Fruit fly (Drosophila melanogaster) whole organism, pupa: Measurements from ENCODE around the gene Sk2.
A peak's percentile ranks its signal among the peaks of the same experiment; 100 is the strongest.

Experiments used
- CG10348 ChIP-seq: fragments of 200-800 bp; sonication (Bioruptor generic); IDR thresholded peaks from 2 replicates; pipeline ENCODE4 v1.3.6; 2022; ENCODE audit warnings: missing biosample characterization, missing genetic modification characterization
- CG12605 ChIP-seq: fragments of 200-800 bp; sonication (Bioruptor generic); IDR thresholded peaks from 2 replicates; pipeline ENCODE4 v1.3.6; 2022; ENCODE audit warnings: missing biosample characterization, missing genetic modification characterization
- CG13204 ChIP-seq: fragments of 200-800 bp; sonication (Bioruptor generic); optimal IDR thresholded peaks from 2 replicates; lab custom pipeline; 2018; ENCODE audit warnings: missing biosample characterization, mild to moderate bottlenecking, missing genetic modification characterization, moderate library complexity
- CG14655 ChIP-seq: fragments of 200-800 bp; sonication (Bioruptor generic); optimal IDR thresholded peaks from 3 replicates; lab custom pipeline; 2017; ENCODE audit warnings: mild to moderate bottlenecking, missing biosample characterization, missing genetic modification reagents, missing genetic modification characterization
- CG15710 ChIP-seq: fragments of 200-800 bp; sonication (Bioruptor generic); optimal IDR thresholded peaks from 2 replicates; lab custom pipeline; 2018; ENCODE audit warnings: missing biosample characterization, mild to moderate bottlenecking, missing genetic modification characterization, moderate library complexity
- CG17806 ChIP-seq: fragments of 200-800 bp; sonication (Bioruptor generic); optimal IDR thresholded peaks from 2 replicates; lab custom pipeline; 2018; ENCODE audit warnings: missing biosample characterization, mild to moderate bottlenecking, missing genetic modification characterization, moderate library complexity
- CG32121 ChIP-seq: fragments of 200-800 bp; sonication (Bioruptor generic); IDR thresholded peaks from 2 replicates; pipeline ENCODE4 v1.3.6; 2022; ENCODE audit warnings: missing biosample characterization, missing genetic modification characterization
- CG34367 ChIP-seq: fragments of 200-800 bp; sonication (Bioruptor generic); optimal IDR thresholded peaks from 2 replicates; lab custom pipeline; 2018; ENCODE audit warnings: missing biosample characterization, mild to moderate bottlenecking, missing genetic modification characterization
- CG4496 ChIP-seq: fragments of 200-800 bp; sonication (Bioruptor generic); IDR thresholded peaks from 3 replicates; pipeline ENCODE4 v1.3.6; 2022; ENCODE audit warnings: missing biosample characterization, missing genetic modification characterization
- CG8159 ChIP-seq: fragments of 200-800 bp; sonication (Bioruptor generic); optimal IDR thresholded peaks from 3 replicates; lab custom pipeline; 2018; ENCODE audit warnings: missing biosample characterization, mild to moderate bottlenecking, missing genetic modification characterization, moderate library complexity
- CG8301 ChIP-seq: fragments of 200-800 bp; sonication (Bioruptor generic); optimal IDR thresholded peaks from 2 replicates; lab custom pipeline; 2018; ENCODE audit warnings: missing biosample characterization, mild to moderate bottlenecking, missing genetic modification characterization
- CG9948 ChIP-seq: fragments of 200-800 bp; sonication (Bioruptor generic); optimal IDR thresholded peaks from 2 replicates; lab custom pipeline; 2018; ENCODE audit warnings: missing biosample characterization, mild to moderate bottlenecking, missing genetic modification characterization, moderate library complexity
- D1 ChIP-seq: fragments of 200-800 bp; sonication (Bioruptor generic); optimal IDR thresholded peaks from 2 replicates; lab custom pipeline; 2018; ENCODE audit warnings: missing biosample characterization, mild to moderate bottlenecking, missing genetic modification characterization, moderate library complexity
- EcR ChIP-seq: fragments of 200-800 bp; sonication (Bioruptor generic); optimal IDR thresholded peaks from 3 replicates; lab custom pipeline; 2019; ENCODE audit warnings: missing biosample characterization, missing genetic modification characterization, mild to moderate bottlenecking, moderate library complexity, missing genetic modification reagents
- Ets98B ChIP-seq: fragments of 200-800 bp; sonication (Bioruptor generic); IDR thresholded peaks from 2 replicates; pipeline ENCODE4 v1.3.6; 2022; ENCODE audit warnings: missing biosample characterization, missing genetic modification characterization
- Pif1A ChIP-seq: fragments of 200-800 bp; sonication (Bioruptor generic); optimal IDR thresholded peaks from 3 replicates; lab custom pipeline; 2016; ENCODE audit warnings: missing biosample characterization, missing genetic modification characterization
- Pif1B ChIP-seq: fragments of 200-800 bp; sonication (Bioruptor generic); optimal IDR thresholded peaks from 3 replicates; lab custom pipeline; 2016; ENCODE audit warnings: missing biosample characterization, missing genetic modification characterization
- Snoo ChIP-seq: fragments of 200-800 bp; sonication (Bioruptor generic); optimal IDR thresholded peaks from 3 replicates; lab custom pipeline; 2017; ENCODE audit warnings: missing biosample characterization, mild to moderate bottlenecking, missing genetic modification characterization, inconsistent platforms
- fd96Ca ChIP-seq: fragments of 200-800 bp; sonication (Bioruptor generic); IDR thresholded peaks from 3 replicates; pipeline ENCODE4 v1.3.6; 2022; ENCODE audit warnings: missing biosample characterization, missing genetic modification characterization
- gl ChIP-seq: fragments of 200-800 bp; sonication (Bioruptor generic); optimal IDR thresholded peaks from 2 replicates; lab custom pipeline; 2018; ENCODE audit warnings: missing biosample characterization, mild to moderate bottlenecking, missing genetic modification characterization
- rn ChIP-seq: fragments of 200-800 bp; sonication (Bioruptor generic); IDR thresholded peaks from 2 replicates; pipeline ENCODE4 v1.3.6; 2022; ENCODE audit warnings: missing biosample characterization, missing genetic modification characterization

The Sk2 gene

dm6 chr3L:3079156-3079495 lies 32.2 kb downstream of the Sk2 start:
- TF ChIP-seq Pif1A (GFP tag; lab: Kevin White, UChicago) (no peak), CG4496 (GFP tag; lab: Robert Waterston, UW) (no peak), CG32121 (GFP tag; lab: Robert Waterston, UW) (no peak), Ets98B (GFP tag; lab: Robert Waterston, UW) (no peak), CG8301 (tag; lab: Kevin White, UChicago) (no peak), CG8159 (no peak), Pif1B (no peak)
- TF ChIP-seq, all 21 proteins: peak for 0

dm6 chr3L:3080084-3080994 lies 33.5 kb downstream of the Sk2 start:
- TF ChIP-seq CG9948 (peak; percentile 41), gl (tag; lab: Kevin White, UChicago) (no peak), CG14655 (peak; percentile 40), CG32121 (GFP tag; lab: Robert Waterston, UW) (peak; percentile 59), CG12605 (GFP tag; lab: Robert Waterston, UW) (peak; percentile 42), rn (GFP tag; lab: Robert Waterston, UW) (peak; percentile 4; the same call in 1 of the 2 replicates), CG10348 (GFP tag; lab: Robert Waterston, UW) (no peak), EcR (peak; percentile 52), CG4496 (GFP tag; lab: Robert Waterston, UW) (peak; percentile 79; the same call in 2 of the 3 replicates), Pif1B (no peak), CG13204 (GFP tag; lab: Kevin White, UChicago) (no peak), Pif1A (GFP tag; lab: Kevin White, UChicago) (no peak), CG15710 (tag; lab: Kevin White, UChicago) (peak; percentile 42), CG8301 (tag; lab: Kevin White, UChicago) (peak; percentile 30), Snoo (tag; lab: Kevin White, UChicago) (no peak), Ets98B (GFP tag; lab: Robert Waterston, UW) (peak; percentile 12; the same call in 1 of the 2 replicates), CG8159 (peak; percentile 46), D1 (tag; lab: Kevin White, UChicago) (no peak), fd96Ca (GFP tag; lab: Robert Waterston, UW) (peak; percentile 7; the same call in 1 of the 3 replicates), CG17806 (tag; lab: Kevin White, UChicago) (peak; percentile 30), CG34367 (tag; lab: Kevin White, UChicago) (no peak)
- TF ChIP-seq, all 21 proteins: peak for 13

- TF ChIP-seq CG32121 (GFP tag; lab: Robert Waterston, UW) (peak; percentile 99), CG17806 (tag; lab: Kevin White, UChicago) (peak; percentile 98), CG34367 (tag; lab: Kevin White, UChicago) (peak; percentile 98), fd96Ca (GFP tag; lab: Robert Waterston, UW) (peak; percentile 99), CG4496 (GFP tag; lab: Robert Waterston, UW) (peak; percentile 99), Pif1B (peak; percentile 99), CG15710 (tag; lab: Kevin White, UChicago) (peak; percentile 95), EcR (peak; percentile 45), CG8159 (peak; percentile 97), CG10348 (GFP tag; lab: Robert Waterston, UW) (peak; percentile 87), CG12605 (GFP tag; lab: Robert Waterston, UW) (peak; percentile 98), rn (GFP tag; lab: Robert Waterston, UW) (peak; percentile 95), CG14655 (peak; percentile 97), Ets98B (GFP tag; lab: Robert Waterston, UW) (peak; percentile 99), CG8301 (tag; lab: Kevin White, UChicago) (peak; percentile 98), CG9948 (peak; percentile 98), CG13204 (GFP tag; lab: Kevin White, UChicago) (peak; percentile 97), Snoo (tag; lab: Kevin White, UChicago) (peak; percentile 99), gl (tag; lab: Kevin White, UChicago) (peak; percentile 96), Pif1A (GFP tag; lab: Kevin White, UChicago) (peak; percentile 99), D1 (tag; lab: Kevin White, UChicago) (peak; percentile 97)
Measured at dm6 chr3L:3081146-3081872, 34.4 kb downstream of the Sk2 start.

dm6 chr3L:3081966-3082516 lies 35.2 kb downstream of the Sk2 start:
- TF ChIP-seq Pif1B (no peak), CG8159 (no peak), rn (GFP tag; lab: Robert Waterston, UW) (no peak), CG9948 (no peak), CG14655 (no peak), Snoo (tag; lab: Kevin White, UChicago) (no peak)
